Fruit fly (Drosophila melanogaster) whole organism, embryonic: ENCODE results near the gene CG15390.
A peak's percentile ranks its signal among the peaks of the same experiment; 100 is the strongest.

Experiments used
- Antp ChIP-seq: fragments of 200-800 bp; sonication (Bioruptor generic); optimal IDR thresholded peaks from 3 replicates; lab custom pipeline; 2016; ENCODE audit warnings: missing biosample characterization, missing genetic modification characterization
- BEAF-32 ChIP-seq: fragments of 200-800 bp; sonication (Bioruptor generic); optimal IDR thresholded peaks from 3 replicates; lab custom pipeline; 2017; ENCODE audit warnings: missing biosample characterization, missing genetic modification characterization, mild to moderate bottlenecking, moderate library complexity, missing genetic modification reagents
- CG11093 ChIP-seq: fragments of 200-800 bp; sonication (Bioruptor generic); IDR thresholded peaks from 3 replicates; pipeline ENCODE4 v1.3.6; 2022; ENCODE audit warnings: missing biosample characterization, missing genetic modification characterization
- CG12071 ChIP-seq: fragments of 200-800 bp; sonication (Bioruptor generic); optimal IDR thresholded peaks from 3 replicates; lab custom pipeline; 2018; ENCODE audit warnings: missing biosample characterization, mild to moderate bottlenecking, missing genetic modification characterization
- CG12104 ChIP-seq: fragments of 200-800 bp; sonication (Bioruptor generic); optimal IDR thresholded peaks from 3 replicates; lab custom pipeline; 2016; ENCODE audit warnings: missing biosample characterization, missing genetic modification characterization
- CG12155 ChIP-seq: fragments of 200-800 bp; sonication (Bioruptor generic); optimal IDR thresholded peaks from 3 replicates; lab custom pipeline; 2016; ENCODE audit warnings: missing biosample characterization, missing genetic modification characterization
- CG13775 ChIP-seq: fragments of 200-800 bp; sonication (Bioruptor generic); optimal IDR thresholded peaks from 3 replicates; lab custom pipeline; 2017; ENCODE audit warnings: missing biosample characterization, mild to moderate bottlenecking, missing genetic modification characterization
- CG1602 ChIP-seq: fragments of 200-800 bp; sonication (Bioruptor generic); optimal IDR thresholded peaks from 3 replicates; lab custom pipeline; 2016; ENCODE audit warnings: missing biosample characterization, missing genetic modification characterization
- CG1603 ChIP-seq: fragments of 200-800 bp; sonication (Bioruptor generic); optimal IDR thresholded peaks from 2 replicates; lab custom pipeline; 2019; ENCODE audit warnings: missing biosample characterization, mild to moderate bottlenecking, missing genetic modification characterization, moderate library complexity
- CG18764 ChIP-seq: fragments of 200-800 bp; sonication (Bioruptor generic); optimal IDR thresholded peaks from 3 replicates; lab custom pipeline; 2016; ENCODE audit warnings: missing biosample characterization, missing genetic modification characterization
- CG31224 ChIP-seq: fragments of 200-800 bp; sonication (Bioruptor generic); IDR thresholded peaks from 2 replicates; pipeline ENCODE4 v1.3.6; 2022; ENCODE audit warnings: missing biosample characterization, missing genetic modification characterization
- CG33213 ChIP-seq: fragments of 200-800 bp; sonication (Bioruptor generic); optimal IDR thresholded peaks from 3 replicates; lab custom pipeline; 2016; ENCODE audit warnings: missing biosample characterization, missing genetic modification characterization
- CG3995 ChIP-seq: fragments of 200-800 bp; sonication (Bioruptor generic); optimal IDR thresholded peaks from 3 replicates; lab custom pipeline; 2016; ENCODE audit warnings: missing biosample characterization, missing genetic modification characterization
- CG42726 ChIP-seq: fragments of 200-800 bp; sonication (Bioruptor generic); IDR thresholded peaks from 2 replicates; pipeline ENCODE4 v1.3.6; 2022; ENCODE audit warnings: missing biosample characterization, missing genetic modification characterization; ENCODE audit not compliant: partially characterized antibody
- CG4404 ChIP-seq: fragments of 200-800 bp; sonication (Bioruptor generic); IDR thresholded peaks from 2 replicates; pipeline ENCODE4 v1.3.6; 2022; ENCODE audit warnings: missing biosample characterization, missing genetic modification characterization
- CG4617 ChIP-seq: fragments of 200-800 bp; sonication (Bioruptor generic); optimal IDR thresholded peaks from 3 replicates; lab custom pipeline; 2016; ENCODE audit warnings: missing biosample characterization, missing genetic modification characterization, borderline replicate concordance
- CG6683 ChIP-seq: fragments of 200-800 bp; sonication (Bioruptor generic); optimal IDR thresholded peaks from 2 replicates; lab custom pipeline; 2017; ENCODE audit warnings: missing biosample characterization, mild to moderate bottlenecking, missing genetic modification characterization, missing genetic modification reagents
- CG6791 ChIP-seq: fragments of 200-800 bp; sonication (Bioruptor generic); IDR thresholded peaks from 3 replicates; pipeline ENCODE4 v1.3.6; 2022; ENCODE audit warnings: missing biosample characterization, missing genetic modification characterization; ENCODE audit not compliant: partially characterized antibody
- CG9215 ChIP-seq: fragments of 200-800 bp; sonication (Bioruptor generic); IDR thresholded peaks from 2 replicates; pipeline ENCODE4 v1.3.6; 2022; ENCODE audit warnings: missing biosample characterization, missing genetic modification characterization
- CG9609 ChIP-seq: fragments of 200-800 bp; sonication (Bioruptor generic); optimal IDR thresholded peaks from 3 replicates; lab custom pipeline; 2016; ENCODE audit warnings: missing biosample characterization, missing genetic modification characterization
- Chrac-16 ChIP-seq: fragments of 200-800 bp; sonication (Bioruptor generic); optimal IDR thresholded peaks from 3 replicates; lab custom pipeline; 2016; ENCODE audit warnings: missing biosample characterization, missing genetic modification characterization
- Dip3 ChIP-seq: fragments of 200-800 bp; sonication (Bioruptor generic); optimal IDR thresholded peaks from 3 replicates; lab custom pipeline; 2016; ENCODE audit warnings: missing biosample characterization, missing genetic modification characterization
- Ets97D ChIP-seq: fragments of 200-800 bp; sonication (Bioruptor generic); optimal IDR thresholded peaks from 3 replicates; lab custom pipeline; 2016; ENCODE audit warnings: missing biosample characterization, missing genetic modification characterization
- GATAe ChIP-seq: fragments of 200-800 bp; sonication (Bioruptor generic); conservative IDR thresholded peaks from 2 replicates; pipeline ENCODE4 v1.3.6; 2022; ENCODE audit warnings: missing biosample characterization, missing genetic modification characterization
- HLH3B ChIP-seq: fragments of 200-800 bp; sonication (Bioruptor generic); IDR thresholded peaks from 2 replicates; pipeline ENCODE4 v1.3.6; 2022; ENCODE audit warnings: missing biosample characterization, missing genetic modification characterization
- Hr3 ChIP-seq: fragments of 200-800 bp; sonication (Bioruptor generic); optimal IDR thresholded peaks from 3 replicates; lab custom pipeline; 2016; ENCODE audit warnings: missing biosample characterization, missing genetic modification characterization
- Hr39 ChIP-seq: fragments of >200 bp; optimal IDR thresholded peaks from 2 replicates; lab custom pipeline; 2017
- Hr78 ChIP-seq, 2 experiments: fragments of 200-800 bp in 1 of 2; fragments of >200 bp in 1 of 2; sonication (Bioruptor generic) in 1 of 2; optimal IDR thresholded peaks; 2 replicates each; lab custom pipeline; 2017 to 2019; ENCODE audit warnings: missing biosample characterization in 2 of 2, missing genetic modification characterization in 2 of 2, mild to moderate bottlenecking in 1 of 2, moderate library complexity in 1 of 2
- Max ChIP-seq: fragments of 200-800 bp; sonication (Bioruptor generic); optimal IDR thresholded peaks from 2 replicates; lab custom pipeline; 2016; ENCODE audit warnings: missing biosample characterization, mild to moderate bottlenecking, missing genetic modification characterization
- Mrtf ChIP-seq: fragments of 200-800 bp; sonication (Bioruptor generic); IDR thresholded peaks from 3 replicates; pipeline ENCODE4 v1.3.6; 2022; ENCODE audit warnings: missing biosample characterization, missing genetic modification characterization
- Nf-YA ChIP-seq: fragments of 200-800 bp; sonication (Bioruptor generic); IDR thresholded peaks from 2 replicates; pipeline ENCODE4 v1.3.6; 2022; ENCODE audit warnings: missing biosample characterization, missing genetic modification characterization
- Sin3A ChIP-seq: fragments of >200 bp; optimal IDR thresholded peaks from 2 replicates; lab custom pipeline; 2018
- Ssrp ChIP-seq: fragments of 200-800 bp; sonication (Bioruptor generic); optimal IDR thresholded peaks from 2 replicates; lab custom pipeline; 2018; ENCODE audit warnings: missing biosample characterization, mild to moderate bottlenecking, missing genetic modification characterization, moderate library complexity
- ara ChIP-seq: fragments of 200-800 bp; sonication (Bioruptor generic); IDR thresholded peaks from 2 replicates; pipeline ENCODE4 v1.3.6; 2022; ENCODE audit warnings: missing biosample characterization, missing genetic modification characterization
- bab2 ChIP-seq: fragments of 200-800 bp; sonication (Bioruptor generic); optimal IDR thresholded peaks from 2 replicates; lab custom pipeline; 2016; ENCODE audit warnings: missing biosample characterization, missing genetic modification characterization
- bsh ChIP-seq, 2 experiments: fragments of 200-800 bp; sonication (Bioruptor generic); optimal IDR thresholded peaks; 2 replicates each; lab custom pipeline; 2017 to 2018; ENCODE audit warnings: mild to moderate bottlenecking in 2 of 2, missing biosample characterization in 2 of 2, missing genetic modification characterization in 2 of 2, moderate library complexity in 1 of 2
- btn ChIP-seq: fragments of 200-800 bp; sonication (Bioruptor generic); optimal IDR thresholded peaks from 2 replicates; lab custom pipeline; 2016; ENCODE audit warnings: missing biosample characterization, missing genetic modification characterization
- chn ChIP-seq: fragments of 200-800 bp; sonication (Bioruptor generic); optimal IDR thresholded peaks from 2 replicates; lab custom pipeline; 2016; ENCODE audit warnings: missing biosample characterization, missing genetic modification characterization
- dm ChIP-seq: fragments of 200-800 bp; sonication (Bioruptor generic); optimal IDR thresholded peaks from 3 replicates; lab custom pipeline; 2016; ENCODE audit warnings: missing biosample characterization, missing genetic modification characterization
- ems ChIP-seq: fragments of 200-800 bp; sonication (Bioruptor generic); optimal IDR thresholded peaks from 3 replicates; lab custom pipeline; 2016; ENCODE audit warnings: missing biosample characterization, missing genetic modification characterization
- en ChIP-seq: fragments of 200-800 bp; sonication (Bioruptor generic); optimal IDR thresholded peaks from 2 replicates; lab custom pipeline; 2016; ENCODE audit warnings: missing biosample characterization, missing genetic modification characterization
- ewg ChIP-seq: fragments of 200-800 bp; sonication (Bioruptor generic); optimal IDR thresholded peaks from 3 replicates; lab custom pipeline; 2017; ENCODE audit warnings: mild to moderate bottlenecking, missing biosample characterization, missing genetic modification reagents, missing genetic modification characterization
- gce ChIP-seq: fragments of 200-800 bp; sonication (Bioruptor generic); IDR thresholded peaks from 3 replicates; pipeline ENCODE4 v1.3.6; 2022; ENCODE audit warnings: missing biosample characterization, missing genetic modification characterization
- her ChIP-seq: fragments of 200-800 bp; sonication (Bioruptor generic); optimal IDR thresholded peaks from 2 replicates; lab custom pipeline; 2016; ENCODE audit warnings: missing biosample characterization, missing genetic modification characterization
- lbe ChIP-seq: fragments of 200-800 bp; sonication (Bioruptor generic); optimal IDR thresholded peaks from 2 replicates; lab custom pipeline; 2016; ENCODE audit warnings: missing biosample characterization, mild to moderate bottlenecking, missing genetic modification characterization
- phol ChIP-seq: fragments of 200-800 bp; sonication (Bioruptor generic); optimal IDR thresholded peaks from 3 replicates; lab custom pipeline; 2018; ENCODE audit warnings: missing biosample characterization, mild to moderate bottlenecking, missing genetic modification characterization, moderate library complexity
- stwl ChIP-seq: fragments of 200-800 bp; sonication (Bioruptor generic); optimal IDR thresholded peaks from 3 replicates; lab custom pipeline; 2018; ENCODE audit warnings: missing biosample characterization, mild to moderate bottlenecking, missing genetic modification characterization, moderate library complexity
- usp ChIP-seq: fragments of >200 bp; optimal IDR thresholded peaks from 2 replicates; lab custom pipeline; 2017; ENCODE audit warnings: missing biosample characterization, missing genetic modification characterization
- zfh2 ChIP-seq: fragments of 200-800 bp; sonication (Bioruptor generic); optimal IDR thresholded peaks from 2 replicates; lab custom pipeline; 2016; ENCODE audit warnings: missing biosample characterization, missing genetic modification characterization

CG15390 gene

dm6 chr2L:2373818-2374746 lies at the start of gene CG15390, which contains the start of gene CG3609 (continued):
- TF ChIP-seq CG6683, result peak; percentile 1
- TF ChIP-seq en, result peak; percentile 79
- peak; percentile 88 for TF ChIP-seq bab2 (GFP tag; lab: Kevin White, UChicago)
- TF ChIP-seq dm (GFP tag; lab: Kevin White, UChicago), result peak; percentile 95
- peak; percentile 72 for TF ChIP-seq Max (GFP tag; lab: Kevin White, UChicago)
- peak; percentile 84 for TF ChIP-seq lbe (GFP tag; lab: Kevin White, UChicago)
- peak; percentile 76 for TF ChIP-seq HLH3B (GFP tag; lab: Robert Waterston, UW)
- peak in 1 of 2 experiments; percentile 39 for TF ChIP-seq Hr78 (GFP tag; optimal IDR thresholded peaks at IDR 0.05; lab: Kevin White, UChicago)
- peak; percentile 59 for TF ChIP-seq Nf-YA (GFP tag; lab: Robert Waterston, UW)
- peak; percentile 91 for TF ChIP-seq CG33213 (GFP tag; lab: Kevin White, UChicago)
- peak; percentile 25 for TF ChIP-seq stwl (tag; lab: Kevin White, UChicago)
- TF ChIP-seq btn (GFP tag; lab: Kevin White, UChicago), result peak; percentile 77
- TF ChIP-seq Mrtf, result peak; percentile 82; the same call in 2 of the 3 replicates
- TF ChIP-seq GATAe (GFP tag; lab: Robert Waterston, UW), result no peak; the same call in 1 of the 2 replicates
- TF ChIP-seq CG6791 (GFP tag; lab: Robert Waterston, UW), result peak; percentile 39; the same call in 1 of the 3 replicates
- TF ChIP-seq chn (GFP tag; lab: Kevin White, UChicago), result peak; percentile 94
- peak; percentile 86 for TF ChIP-seq CG12155 (GFP tag; lab: Kevin White, UChicago)
- TF ChIP-seq Ssrp (tag; lab: Kevin White, UChicago), result peak; percentile 45
- TF ChIP-seq CG18764 (GFP tag; lab: Kevin White, UChicago), result peak; percentile 28
- TF ChIP-seq ara, result peak; percentile 63; the same call in 1 of the 2 replicates
- TF ChIP-seq bsh (GFP tag; optimal IDR thresholded peaks at IDR 0.05; lab: Kevin White, UChicago), result peak; percentile 68 to 79
- TF ChIP-seq CG4617, result peak; percentile 85
- no peak for TF ChIP-seq usp (GFP tag; lab: Kevin White, UChicago)
- peak; percentile 46 for TF ChIP-seq phol
- TF ChIP-seq CG12104 (GFP tag; lab: Kevin White, UChicago), result peak; percentile 22
- peak; percentile 94 for TF ChIP-seq Antp (GFP tag; lab: Kevin White, UChicago)
- peak; percentile 91 for TF ChIP-seq ems (GFP tag; lab: Kevin White, UChicago)
- TF ChIP-seq CG13775, result peak; percentile 41
- peak; percentile 87 for TF ChIP-seq CG9609 (GFP tag; lab: Kevin White, UChicago)
- TF ChIP-seq Hr3 (GFP tag; lab: Kevin White, UChicago), result peak; percentile 44
- TF ChIP-seq CG9215 (GFP tag; lab: Robert Waterston, UW), result peak; percentile 68
- TF ChIP-seq CG4404 (GFP tag; lab: Robert Waterston, UW), result peak; percentile 51
- no peak for TF ChIP-seq Hr39
- TF ChIP-seq Dip3 (GFP tag; lab: Kevin White, UChicago), result peak; percentile 81
- TF ChIP-seq zfh2 (GFP tag; lab: Kevin White, UChicago), result peak; percentile 94
- TF ChIP-seq CG11093 (GFP tag; lab: Robert Waterston, UW), result peak; percentile 65; the same call in 1 of the 3 replicates
- TF ChIP-seq BEAF-32 (GFP tag; lab: Kevin White, UChicago), result peak; percentile 40
- TF ChIP-seq gce (GFP tag; lab: Robert Waterston, UW), result peak; percentile 44; the same call in 1 of the 3 replicates
- no peak for TF ChIP-seq CG42726 (GFP tag; lab: Robert Waterston, UW)
- TF ChIP-seq CG12071 (GFP tag; lab: Kevin White, UChicago), result peak; percentile 77
- peak; percentile 4 for TF ChIP-seq Sin3A (lab: Kevin White, UChicago)
- peak; percentile 87 for TF ChIP-seq CG1603 (tag; lab: Kevin White, UChicago)
- peak; percentile 83 for TF ChIP-seq Chrac-16 (GFP tag; lab: Kevin White, UChicago)
- peak; percentile 31 for TF ChIP-seq CG3995 (GFP tag; lab: Kevin White, UChicago)
- TF ChIP-seq CG1602, result peak; percentile 57
- peak; percentile 70 for TF ChIP-seq CG31224 (GFP tag; lab: Robert Waterston, UW)
- peak; percentile 83 for TF ChIP-seq Ets97D (GFP tag; lab: Kevin White, UChicago)
- peak; percentile 94 for TF ChIP-seq her
- TF ChIP-seq ewg (GFP tag; lab: Kevin White, UChicago), result peak; percentile 45
